Fruit fly (Drosophila melanogaster): ENCODE data around the gene CG4768.
A peak's percentile ranks its signal among the peaks of the same experiment; 100 is the strongest.

Gene CG4768

DNA sequence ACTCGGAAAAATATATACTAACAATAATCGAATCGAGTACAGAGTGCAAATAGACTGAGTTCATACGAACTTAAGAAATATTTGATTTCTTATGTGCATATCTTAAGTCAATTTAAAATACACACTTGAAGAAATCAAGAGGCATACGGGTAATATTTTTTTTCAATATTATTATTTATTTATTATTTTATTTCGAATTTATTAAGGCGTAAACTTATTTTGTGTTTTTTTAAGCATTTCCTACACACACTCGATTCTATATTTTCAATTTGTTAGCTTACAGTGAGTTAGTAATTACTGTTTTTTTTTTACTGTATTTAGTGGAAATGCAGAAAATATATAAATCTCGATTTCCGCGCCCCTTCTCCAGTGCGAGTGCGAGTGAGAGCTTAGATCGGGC lies 21.3 kb downstream of the CG4768 start (continued):
- TF ChIP-seq run (tag; optimal IDR thresholded peaks at IDR 0.05) (no peak), Ets65A (GFP tag) (peak; percentile 44), C15 (GFP tag; IDR thresholded peaks at IDR 0.05) (no peak), CG8281 (tag; optimal IDR thresholded peaks at IDR 0.05) (no peak), Hand (GFP tag; optimal IDR thresholded peaks at IDR 0.05) (no peak), knrl (GFP tag; IDR thresholded peaks at IDR 0.05; ENCODE audit: partially characterized antibody) (no peak), CoRest (tag; optimal IDR thresholded peaks at IDR 0.05) (peak; percentile 39), Dll (GFP tag; IDR thresholded peaks at IDR 0.05; ENCODE audit: partially characterized antibody) (no peak), btn (GFP tag; optimal IDR thresholded peaks at IDR 0.05) (no peak), ci (GFP tag; IDR thresholded peaks at IDR 0.05) (no peak), CG15073 (GFP tag; optimal IDR thresholded peaks at IDR 0.05) (no peak), CG8290 (GFP tag; optimal IDR thresholded peaks at IDR 0.05) (no peak), CG8290 (tag; optimal IDR thresholded peaks at IDR 0.05) (no peak), sima (GFP tag; optimal IDR thresholded peaks at IDR 0.05) (no peak), Adf1 (GFP tag; IDR thresholded peaks at IDR 0.05) (no peak), CG32772 (GFP tag; IDR thresholded peaks at IDR 0.05) (no peak), YL-1 (GFP tag; optimal IDR thresholded peaks at IDR 0.05) (no peak), tup (GFP tag; optimal IDR thresholded peaks at IDR 0.05) (no peak), TFAM (GFP tag; optimal IDR thresholded peaks at IDR 0.05) (no peak), CG11247 (GFP tag; IDR thresholded peaks at IDR 0.05) (no peak), CG5245 (GFP tag; optimal IDR thresholded peaks at IDR 0.05) (no peak), CG13287 (GFP tag; IDR thresholded peaks at IDR 0.05; ENCODE audit: partially characterized antibody) (no peak), gcm2 (GFP tag; optimal IDR thresholded peaks at IDR 0.05) (no peak), zfh1 (GFP tag; IDR thresholded peaks at IDR 0.05) (no peak), oc (tag; optimal IDR thresholded peaks at IDR 0.05) (no peak), Ptx1 (GFP tag; IDR thresholded peaks at IDR 0.05) (peak; percentile 53), MBD-R2 (GFP tag; IDR thresholded peaks at IDR 0.05) (no peak), Max (GFP tag; optimal IDR thresholded peaks at IDR 0.05) (no peak), HLHmδ (GFP tag; optimal IDR thresholded peaks at IDR 0.05) (no peak), Dek (tag; optimal IDR thresholded peaks at IDR 0.05) (no peak), Tbp (GFP tag; optimal IDR thresholded peaks at IDR 0.05) (no peak), CG12219 (GFP tag; optimal IDR thresholded peaks at IDR 0.05) (no peak), CG17359 (tag; optimal IDR thresholded peaks at IDR 0.05) (peak; percentile 43), Opbp (GFP tag; IDR thresholded peaks at IDR 0.05; ENCODE audit: partially characterized antibody) (no peak), CG17328 (GFP tag; IDR thresholded peaks at IDR 0.05) (no peak), Aef1 (GFP tag; IDR thresholded peaks at IDR 0.05) (no peak), fd64A (GFP tag; optimal IDR thresholded peaks at IDR 0.05) (no peak), Six4 (GFP tag; optimal IDR thresholded peaks at IDR 0.05) (no peak), CG4424 (GFP tag; optimal IDR thresholded peaks at IDR 0.05) (peak; percentile 4), kay (GFP tag; optimal IDR thresholded peaks at IDR 0.05) (no peak), CG1024 (GFP tag; IDR thresholded peaks at IDR 0.05) (no peak), nerfin-1 (tag; optimal IDR thresholded peaks at IDR 0.05) (no peak), ara (GFP tag; IDR thresholded peaks at IDR 0.05) (no peak), peb (GFP tag; IDR thresholded peaks at IDR 0.05) (no peak), az2 (GFP tag; optimal IDR thresholded peaks at IDR 0.05) (no peak), pfk (GFP tag; optimal IDR thresholded peaks at IDR 0.05) (no peak), Hr78 (GFP tag; optimal IDR thresholded peaks at IDR 0.05) (no peak), CG12769 (tag; optimal IDR thresholded peaks at IDR 0.05) (no peak), psq (GFP tag; optimal IDR thresholded peaks at IDR 0.05) (no peak), CG30020 (tag; optimal IDR thresholded peaks at IDR 0.05) (no peak), CG14860 (GFP tag; IDR thresholded peaks at IDR 0.05; ENCODE audit: partially characterized antibody) (no peak), CG12391 (tag; optimal IDR thresholded peaks at IDR 0.05) (peak; percentile 43), ranshi (GFP tag; IDR thresholded peaks at IDR 0.05) (no peak)

Measured in whole organism, embryonic.